Worm (Caenorhabditis elegans) whole organism, L1 larva: ENCODE data around the gene F23A7.3.

Experiments used
- alr-1 ChIP-seq: fragments of 200-800 bp; sonication (Bioruptor generic); optimal IDR thresholded peaks from 2 replicates; lab custom pipeline; 2018; ENCODE audit warnings: borderline replicate concordance, mild to moderate bottlenecking, missing genetic modification characterization, missing compliant biosample characterization
- ceh-82 ChIP-seq, 3 experiments: fragments of 150-350 bp in 1 of 3; sonication (generic microtip) in 2 of 3; optimal IDR thresholded peaks; 2 replicates each; lab custom pipeline; 2014 to 2017; ENCODE audit warnings: missing biosample characterization in 3 of 3, missing genetic modification characterization in 3 of 3
- ces-1 ChIP-seq: fragments of 150-350 bp; optimal IDR thresholded peaks from 2 replicates; lab custom pipeline; 2014; ENCODE audit warnings: missing biosample characterization, missing genetic modification reagents, missing genetic modification characterization
- fkh-10 ChIP-seq: sonication (generic microtip); optimal IDR thresholded peaks from 2 replicates; lab custom pipeline; 2017; ENCODE audit warnings: missing biosample characterization, missing genetic modification reagents, missing genetic modification characterization
- lin-39 ChIP-seq: fragments of 150-350 bp; optimal IDR thresholded peaks from 2 replicates; lab custom pipeline; 2014; ENCODE audit warnings: missing biosample characterization, missing genetic modification reagents, missing genetic modification characterization
- mdl-1 ChIP-seq, 2 experiments: fragments of 150-350 bp; optimal IDR thresholded peaks; 2 replicates each; lab custom pipeline; 2014 to 2017; ENCODE audit warnings: missing biosample characterization in 2 of 2, missing genetic modification characterization in 2 of 2, inconsistent platforms in 1 of 2
- mep-1 ChIP-seq: fragments of 150-350 bp; optimal IDR thresholded peaks from 2 replicates; lab custom pipeline; 2014; ENCODE audit warnings: missing biosample characterization, missing genetic modification characterization
- nhr-11 ChIP-seq: fragments of 150-350 bp; optimal IDR thresholded peaks from 2 replicates; lab custom pipeline; 2014; ENCODE audit warnings: missing biosample characterization, missing genetic modification characterization
- nhr-12 ChIP-seq: sonication (generic microtip); optimal IDR thresholded peaks from 2 replicates; lab custom pipeline; 2017; ENCODE audit warnings: missing biosample characterization, missing genetic modification characterization
- nhr-90 ChIP-seq: sonication (generic microtip); optimal IDR thresholded peaks from 2 replicates; lab custom pipeline; 2016; ENCODE audit warnings: mild to moderate bottlenecking, missing genetic modification characterization, missing compliant biosample characterization; ENCODE audit not compliant: poor library complexity
- pqm-1 ChIP-seq: sonication (generic microtip); optimal IDR thresholded peaks from 3 replicates; lab custom pipeline; 2017; ENCODE audit warnings: missing biosample characterization, missing genetic modification characterization
- snpc-4 ChIP-seq: fragments of 150-350 bp; optimal IDR thresholded peaks from 2 replicates; lab custom pipeline; 2014; ENCODE audit warnings: missing biosample characterization, missing genetic modification characterization
- unc-130 ChIP-seq: fragments of 150-350 bp; optimal IDR thresholded peaks from 2 replicates; lab custom pipeline; 2017; ENCODE audit warnings: missing biosample characterization, missing genetic modification characterization, inconsistent platforms
- unc-98 ChIP-seq: fragments of 200-800 bp; sonication (Bioruptor generic); IDR thresholded peaks from 2 replicates; pipeline ENCODE4 v1.3.6; 2022; ENCODE audit warnings: missing genetic modification characterization, missing compliant biosample characterization

DNA sequence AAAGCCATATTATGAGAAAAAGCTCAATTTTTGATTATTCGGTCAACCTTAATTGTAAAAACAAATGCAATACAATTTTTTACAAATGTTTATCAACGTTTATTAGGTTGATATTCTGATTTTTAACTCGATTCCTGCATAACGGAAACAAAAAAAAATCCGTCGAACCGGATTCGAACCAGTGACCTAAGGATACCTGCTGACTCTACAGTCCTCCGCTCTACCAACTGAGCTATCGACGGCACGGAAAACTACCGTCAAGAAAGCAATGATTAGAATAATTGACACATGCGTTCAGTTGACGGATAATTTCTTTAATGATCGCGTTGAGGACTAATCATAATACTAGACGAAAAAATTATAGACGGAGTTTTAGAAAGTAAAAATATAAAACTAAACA, 11.1 kb upstream of the F23A7.3 start:
- no peak for TF ChIP-seq alr-1 (tag; lab: Kevin White, UChicago)
- TF ChIP-seq lin-39 (tag; lab: Kevin White, UChicago), result no peak
- no peak for TF ChIP-seq ceh-82 (tag; optimal IDR thresholded peaks at IDR 0.05; lab: Kevin White, UChicago)
- TF ChIP-seq unc-130 (tag; lab: Kevin White, UChicago), result no peak
- TF ChIP-seq pqm-1 (tag; lab: Kevin White, UChicago), result no peak
- no peak for TF ChIP-seq snpc-4
- TF ChIP-seq nhr-90 (tag; lab: Kevin White, UChicago), result no peak
- no peak for TF ChIP-seq mdl-1 (tag; optimal IDR thresholded peaks at IDR 0.05; lab: Kevin White, UChicago)
- TF ChIP-seq fkh-10 (GFP tag; lab: Kevin White, UChicago), result no peak
- TF ChIP-seq mep-1 (tag; lab: Kevin White, UChicago), result no peak
- no peak for TF ChIP-seq nhr-12
- no peak for TF ChIP-seq nhr-11 (tag; lab: Kevin White, UChicago)
- TF ChIP-seq unc-98 (GFP tag; lab: Robert Waterston, UW), result no peak
- TF ChIP-seq ces-1 (GFP tag; lab: Kevin White, UChicago), result no peak
